Fruit fly (Drosophila melanogaster) whole organism, pupa: ENCODE data around the gene Cpr92A.

Experiments used
- CG10348 ChIP-seq: fragments of 200-800 bp; sonication (Bioruptor generic); IDR thresholded peaks from 2 replicates; pipeline ENCODE4 v1.3.6; 2022; ENCODE audit warnings: missing biosample characterization, missing genetic modification characterization
- CG12605 ChIP-seq: fragments of 200-800 bp; sonication (Bioruptor generic); IDR thresholded peaks from 2 replicates; pipeline ENCODE4 v1.3.6; 2022; ENCODE audit warnings: missing biosample characterization, missing genetic modification characterization
- CG13204 ChIP-seq: fragments of 200-800 bp; sonication (Bioruptor generic); optimal IDR thresholded peaks from 2 replicates; lab custom pipeline; 2018; ENCODE audit warnings: missing biosample characterization, mild to moderate bottlenecking, missing genetic modification characterization, moderate library complexity
- CG14655 ChIP-seq: fragments of 200-800 bp; sonication (Bioruptor generic); optimal IDR thresholded peaks from 3 replicates; lab custom pipeline; 2017; ENCODE audit warnings: mild to moderate bottlenecking, missing biosample characterization, missing genetic modification reagents, missing genetic modification characterization
- CG15710 ChIP-seq: fragments of 200-800 bp; sonication (Bioruptor generic); optimal IDR thresholded peaks from 2 replicates; lab custom pipeline; 2018; ENCODE audit warnings: missing biosample characterization, mild to moderate bottlenecking, missing genetic modification characterization, moderate library complexity
- CG17806 ChIP-seq: fragments of 200-800 bp; sonication (Bioruptor generic); optimal IDR thresholded peaks from 2 replicates; lab custom pipeline; 2018; ENCODE audit warnings: missing biosample characterization, mild to moderate bottlenecking, missing genetic modification characterization, moderate library complexity
- CG32121 ChIP-seq: fragments of 200-800 bp; sonication (Bioruptor generic); IDR thresholded peaks from 2 replicates; pipeline ENCODE4 v1.3.6; 2022; ENCODE audit warnings: missing biosample characterization, missing genetic modification characterization
- CG34367 ChIP-seq: fragments of 200-800 bp; sonication (Bioruptor generic); optimal IDR thresholded peaks from 2 replicates; lab custom pipeline; 2018; ENCODE audit warnings: missing biosample characterization, mild to moderate bottlenecking, missing genetic modification characterization
- CG4496 ChIP-seq: fragments of 200-800 bp; sonication (Bioruptor generic); IDR thresholded peaks from 3 replicates; pipeline ENCODE4 v1.3.6; 2022; ENCODE audit warnings: missing biosample characterization, missing genetic modification characterization
- CG8159 ChIP-seq: fragments of 200-800 bp; sonication (Bioruptor generic); optimal IDR thresholded peaks from 3 replicates; lab custom pipeline; 2018; ENCODE audit warnings: missing biosample characterization, mild to moderate bottlenecking, missing genetic modification characterization, moderate library complexity
- CG8301 ChIP-seq: fragments of 200-800 bp; sonication (Bioruptor generic); optimal IDR thresholded peaks from 2 replicates; lab custom pipeline; 2018; ENCODE audit warnings: missing biosample characterization, mild to moderate bottlenecking, missing genetic modification characterization
- CG9948 ChIP-seq: fragments of 200-800 bp; sonication (Bioruptor generic); optimal IDR thresholded peaks from 2 replicates; lab custom pipeline; 2018; ENCODE audit warnings: missing biosample characterization, mild to moderate bottlenecking, missing genetic modification characterization, moderate library complexity
- D1 ChIP-seq: fragments of 200-800 bp; sonication (Bioruptor generic); optimal IDR thresholded peaks from 2 replicates; lab custom pipeline; 2018; ENCODE audit warnings: missing biosample characterization, mild to moderate bottlenecking, missing genetic modification characterization, moderate library complexity
- EcR ChIP-seq: fragments of 200-800 bp; sonication (Bioruptor generic); optimal IDR thresholded peaks from 3 replicates; lab custom pipeline; 2019; ENCODE audit warnings: missing biosample characterization, missing genetic modification characterization, mild to moderate bottlenecking, moderate library complexity, missing genetic modification reagents
- Ets98B ChIP-seq: fragments of 200-800 bp; sonication (Bioruptor generic); IDR thresholded peaks from 2 replicates; pipeline ENCODE4 v1.3.6; 2022; ENCODE audit warnings: missing biosample characterization, missing genetic modification characterization
- Pif1A ChIP-seq: fragments of 200-800 bp; sonication (Bioruptor generic); optimal IDR thresholded peaks from 3 replicates; lab custom pipeline; 2016; ENCODE audit warnings: missing biosample characterization, missing genetic modification characterization
- Pif1B ChIP-seq: fragments of 200-800 bp; sonication (Bioruptor generic); optimal IDR thresholded peaks from 3 replicates; lab custom pipeline; 2016; ENCODE audit warnings: missing biosample characterization, missing genetic modification characterization
- Snoo ChIP-seq: fragments of 200-800 bp; sonication (Bioruptor generic); optimal IDR thresholded peaks from 3 replicates; lab custom pipeline; 2017; ENCODE audit warnings: missing biosample characterization, mild to moderate bottlenecking, missing genetic modification characterization, inconsistent platforms
- fd96Ca ChIP-seq: fragments of 200-800 bp; sonication (Bioruptor generic); IDR thresholded peaks from 3 replicates; pipeline ENCODE4 v1.3.6; 2022; ENCODE audit warnings: missing biosample characterization, missing genetic modification characterization
- gl ChIP-seq: fragments of 200-800 bp; sonication (Bioruptor generic); optimal IDR thresholded peaks from 2 replicates; lab custom pipeline; 2018; ENCODE audit warnings: missing biosample characterization, mild to moderate bottlenecking, missing genetic modification characterization
- rn ChIP-seq: fragments of 200-800 bp; sonication (Bioruptor generic); IDR thresholded peaks from 2 replicates; pipeline ENCODE4 v1.3.6; 2022; ENCODE audit warnings: missing biosample characterization, missing genetic modification characterization

Gene Cpr92A

dm6 chr3R:19632685-19633116 lies 33.9 kb upstream of the Cpr92A start, which contains the start of gene CG6231:
CG6231 (minus strand) TSS chr3R:19632718.
- TF ChIP-seq CG32121 (GFP tag; lab: Robert Waterston, UW) (0 out of 2 replicates have a peak, but pooled peaks have one; percentile 42), Pif1A (no peak), CG13204 (GFP tag; lab: Kevin White, UChicago) (peak; percentile 92)

dm6 chr3R:19627792-19628522 lies 29.2 kb upstream of the Cpr92A start:
- peak; percentile 18 for TF ChIP-seq CG17806 (tag; lab: Kevin White, UChicago)
- TF ChIP-seq Pif1A: peak; percentile 26
- TF ChIP-seq CG14655 (GFP tag; lab: Kevin White, UChicago): peak; percentile 78
- peak; percentile 68 for TF ChIP-seq CG8301 (tag; lab: Kevin White, UChicago)
- no peak for TF ChIP-seq CG9948 (tag; lab: Kevin White, UChicago)
- no peak for TF ChIP-seq CG4496 (GFP tag; lab: Robert Waterston, UW)
- TF ChIP-seq Ets98B: no peak
- TF ChIP-seq Pif1B (GFP tag; lab: Kevin White, UChicago): no peak
- no peak for TF ChIP-seq rn (GFP tag; lab: Robert Waterston, UW)
- peak; percentile 41 for TF ChIP-seq CG8159
- TF ChIP-seq gl (tag; lab: Kevin White, UChicago): no peak
- TF ChIP-seq CG12605 (GFP tag; lab: Robert Waterston, UW): no peak
- no peak for TF ChIP-seq CG15710
- TF ChIP-seq Snoo (tag; lab: Kevin White, UChicago): no peak
- TF ChIP-seq CG32121 (GFP tag; lab: Robert Waterston, UW): no peak

dm6 chr3R:19625300-19626230 lies 26.8 kb upstream of the Cpr92A start:
- peak; percentile 33 for TF ChIP-seq EcR (GFP tag; lab: Kevin White, UChicago)
- TF ChIP-seq CG15710: no peak
- no peak for TF ChIP-seq rn (GFP tag; lab: Robert Waterston, UW)
- TF ChIP-seq CG4496 (GFP tag; lab: Robert Waterston, UW): no peak
- TF ChIP-seq CG12605 (GFP tag; lab: Robert Waterston, UW): no peak
- no peak for TF ChIP-seq CG17806 (tag; lab: Kevin White, UChicago)
- peak; percentile 14 for TF ChIP-seq CG14655 (GFP tag; lab: Kevin White, UChicago)
- TF ChIP-seq Ets98B: no peak
- no peak for TF ChIP-seq gl (tag; lab: Kevin White, UChicago)
- no peak for TF ChIP-seq CG9948 (tag; lab: Kevin White, UChicago)
- no peak for TF ChIP-seq fd96Ca (GFP tag; lab: Robert Waterston, UW)
- peak; percentile 8 for TF ChIP-seq CG8159
- no peak for TF ChIP-seq Pif1A
- TF ChIP-seq CG10348 (GFP tag; lab: Robert Waterston, UW): no peak
- no peak for TF ChIP-seq Snoo (tag; lab: Kevin White, UChicago)

dm6 chr3R:19624482-19624881 lies 25.7 kb upstream of the Cpr92A start:
- TF ChIP-seq fd96Ca (GFP tag; lab: Robert Waterston, UW): no peak
- 0 out of 3 replicates have a peak, but pooled peaks have one; percentile 19 for TF ChIP-seq CG4496 (GFP tag; lab: Robert Waterston, UW)

- TF ChIP-seq rn (GFP tag; lab: Robert Waterston, UW) (peak; percentile 44; the same call in 1 of the 2 replicates), CG13204 (GFP tag; lab: Kevin White, UChicago) (peak; percentile 6), Snoo (tag; lab: Kevin White, UChicago) (peak; percentile 62), CG10348 (GFP tag; lab: Robert Waterston, UW) (no peak), gl (tag; lab: Kevin White, UChicago) (no peak), Pif1A (peak; percentile 80), CG4496 (GFP tag; lab: Robert Waterston, UW) (peak; percentile 76), CG14655 (GFP tag; lab: Kevin White, UChicago) (peak; percentile 76), fd96Ca (GFP tag; lab: Robert Waterston, UW) (peak; percentile 76), CG8301 (tag; lab: Kevin White, UChicago) (peak; percentile 68), CG12605 (GFP tag; lab: Robert Waterston, UW) (peak; percentile 51; the same call in 1 of the 2 replicates), D1 (no peak), CG15710 (peak; percentile 65), CG8159 (peak; percentile 67), CG17806 (tag; lab: Kevin White, UChicago) (peak; percentile 57), CG9948 (tag; lab: Kevin White, UChicago) (peak; percentile 62), EcR (GFP tag; lab: Kevin White, UChicago) (peak; percentile 61), Ets98B (peak; percentile 65), Pif1B (GFP tag; lab: Kevin White, UChicago) (peak; percentile 57), CG34367 (tag; lab: Kevin White, UChicago) (peak; percentile 57), CG32121 (GFP tag; lab: Robert Waterston, UW) (peak; percentile 55)
Observed at dm6 chr3R:19623606-19624005, 24.9 kb upstream of the Cpr92A start.
